Worm (Caenorhabditis elegans) whole organism, late embryonic: Measurements from ENCODE around the gene F23H12.10.

Experiments
- F13H6.1 ChIP-seq: sonication (generic microtip); optimal IDR thresholded peaks from 2 replicates; lab custom pipeline; 2016; ENCODE audit warnings: missing genetic modification characterization, missing compliant biosample characterization
- K02D7.2 ChIP-seq: sonication (generic microtip); optimal IDR thresholded peaks from 2 replicates; lab custom pipeline; 2017; ENCODE audit warnings: mild to moderate bottlenecking, missing genetic modification characterization, missing compliant biosample characterization
- K09A11.1 ChIP-seq: sonication (generic microtip); optimal IDR thresholded peaks from 2 replicates; lab custom pipeline; 2017; ENCODE audit warnings: antibody characterized with exemption, mild to moderate bottlenecking, missing genetic modification characterization, missing compliant biosample characterization; ENCODE audit not compliant: insufficient read depth
- ama-1 ChIP-seq: fragments of 150-350 bp; optimal IDR thresholded peaks from 2 replicates; lab custom pipeline; 2014
- ceh-14 ChIP-seq: sonication (generic microtip); optimal IDR thresholded peaks from 2 replicates; lab custom pipeline; 2016; ENCODE audit warnings: missing genotype, missing genetic modification characterization, missing compliant biosample characterization
- ceh-18 ChIP-seq: sonication (generic microtip); optimal IDR thresholded peaks from 2 replicates; lab custom pipeline; 2016; ENCODE audit warnings: missing genetic modification characterization, missing compliant biosample characterization
- ceh-19 ChIP-seq: fragments of 200-800 bp; sonication (Bioruptor generic); optimal IDR thresholded peaks from 2 replicates; lab custom pipeline; 2018; ENCODE audit warnings: mild to moderate bottlenecking, missing genetic modification characterization, missing compliant biosample characterization
- ceh-2 ChIP-seq: sonication (generic microtip); optimal IDR thresholded peaks from 2 replicates; lab custom pipeline; 2016; ENCODE audit warnings: missing genotype, missing genetic modification characterization, missing compliant biosample characterization
- ceh-31 ChIP-seq: sonication (generic microtip); optimal IDR thresholded peaks from 2 replicates; lab custom pipeline; 2016; ENCODE audit warnings: missing genetic modification characterization, missing compliant biosample characterization
- ceh-45 ChIP-seq: fragments of 200-800 bp; sonication (Bioruptor generic); IDR thresholded peaks from 2 replicates; pipeline ENCODE4 v1.3.6; 2022; ENCODE audit warnings: missing genetic modification reagents, missing genetic modification characterization, missing compliant biosample characterization
- ceh-48 ChIP-seq: sonication (generic microtip); optimal IDR thresholded peaks from 2 replicates; lab custom pipeline; 2016; ENCODE audit warnings: missing genetic modification characterization, inconsistent platforms, missing compliant biosample characterization
- ceh-6 ChIP-seq: fragments of 200-800 bp; sonication (Bioruptor generic); optimal IDR thresholded peaks from 2 replicates; lab custom pipeline; 2018; ENCODE audit warnings: mild to moderate bottlenecking, missing genetic modification characterization, missing compliant biosample characterization
- ceh-9 ChIP-seq: sonication (generic microtip); optimal IDR thresholded peaks from 2 replicates; lab custom pipeline; 2016; ENCODE audit warnings: mild to moderate bottlenecking, missing genetic modification characterization, inconsistent platforms, missing compliant biosample characterization
- che-1 ChIP-seq: sonication (generic microtip); optimal IDR thresholded peaks from 2 replicates; lab custom pipeline; 2016; ENCODE audit warnings: mild to moderate bottlenecking, missing genetic modification characterization, missing compliant biosample characterization
- fkh-10 ChIP-seq: fragments of 150-350 bp; optimal IDR thresholded peaks from 2 replicates; lab custom pipeline; 2014; ENCODE audit warnings: missing biosample characterization, missing genetic modification reagents, missing genetic modification characterization
- fkh-6 ChIP-seq: sonication (generic microtip); optimal IDR thresholded peaks from 2 replicates; lab custom pipeline; 2016; ENCODE audit warnings: missing genetic modification characterization, missing compliant biosample characterization
- gmeb-2 ChIP-seq: sonication (generic microtip); optimal IDR thresholded peaks from 2 replicates; lab custom pipeline; 2016; ENCODE audit warnings: missing genetic modification characterization, inconsistent platforms, missing compliant biosample characterization
- hlh-30 ChIP-seq: sonication (generic microtip); optimal IDR thresholded peaks from 2 replicates; lab custom pipeline; 2017; ENCODE audit warnings: antibody characterized with exemption, missing genetic modification characterization, missing compliant biosample characterization; ENCODE audit not compliant: insufficient read depth
- hlh-6 ChIP-seq: sonication (generic microtip); optimal IDR thresholded peaks from 2 replicates; lab custom pipeline; 2016; ENCODE audit warnings: missing genotype, missing genetic modification characterization, missing compliant biosample characterization
- lim-6 ChIP-seq: sonication (generic microtip); optimal IDR thresholded peaks from 2 replicates; lab custom pipeline; 2016; ENCODE audit warnings: missing genetic modification characterization, missing compliant biosample characterization
- madf-2 ChIP-seq: sonication (generic microtip); optimal IDR thresholded peaks from 2 replicates; lab custom pipeline; 2017; ENCODE audit warnings: missing genetic modification characterization, missing compliant biosample characterization
- mec-3 ChIP-seq: sonication (generic microtip); optimal IDR thresholded peaks from 2 replicates; lab custom pipeline; 2016; ENCODE audit warnings: borderline replicate concordance, missing genetic modification characterization, missing compliant biosample characterization
- nfya-1 ChIP-seq: sonication (generic microtip); optimal IDR thresholded peaks from 2 replicates; lab custom pipeline; 2017; ENCODE audit warnings: missing genetic modification characterization, mild to moderate bottlenecking, missing compliant biosample characterization, antibody characterized with exemption, moderate library complexity
- nhr-11 ChIP-seq: fragments of 150-350 bp; optimal IDR thresholded peaks from 2 replicates; lab custom pipeline; 2014; ENCODE audit warnings: missing biosample characterization, missing genetic modification characterization
- nhr-232 ChIP-seq: sonication (generic microtip); optimal IDR thresholded peaks from 2 replicates; lab custom pipeline; 2016; ENCODE audit warnings: missing genetic modification characterization, missing compliant biosample characterization
- npax-4 ChIP-seq: sonication (generic microtip); optimal IDR thresholded peaks from 2 replicates; lab custom pipeline; 2016; ENCODE audit warnings: missing genetic modification characterization, missing compliant biosample characterization
- pat-9 ChIP-seq: fragments of 200-800 bp; sonication (Bioruptor generic); optimal IDR thresholded peaks from 2 replicates; lab custom pipeline; 2018; ENCODE audit warnings: mild to moderate bottlenecking, missing genetic modification characterization, moderate library complexity, missing compliant biosample characterization
- pax-1 ChIP-seq: fragments of 150-350 bp; optimal IDR thresholded peaks from 2 replicates; lab custom pipeline; 2014; ENCODE audit warnings: missing biosample characterization, missing genetic modification characterization
- pha-2 ChIP-seq: sonication (generic microtip); optimal IDR thresholded peaks from 2 replicates; lab custom pipeline; 2017; ENCODE audit warnings: mild to moderate bottlenecking, missing genetic modification characterization, missing compliant biosample characterization
- pqm-1 ChIP-seq: sonication (generic microtip); optimal IDR thresholded peaks from 2 replicates; lab custom pipeline; 2016; ENCODE audit warnings: missing genetic modification characterization, missing compliant biosample characterization
- pros-1 ChIP-seq: fragments of 150-350 bp; optimal IDR thresholded peaks from 2 replicates; lab custom pipeline; 2014; ENCODE audit warnings: missing biosample characterization, missing genetic modification reagents, missing genetic modification characterization
- ref-2 ChIP-seq: sonication (generic microtip); optimal IDR thresholded peaks from 2 replicates; lab custom pipeline; 2016; ENCODE audit warnings: missing genetic modification characterization, missing compliant biosample characterization
- rnt-1 ChIP-seq: sonication (generic microtip); optimal IDR thresholded peaks from 2 replicates; lab custom pipeline; 2016; ENCODE audit warnings: missing genetic modification characterization, missing compliant biosample characterization
- sdc-2 ChIP-seq: sonication (generic microtip); optimal IDR thresholded peaks from 2 replicates; lab custom pipeline; 2016; ENCODE audit warnings: missing genotype, missing genetic modification characterization, missing compliant biosample characterization
- sox-2 ChIP-seq: fragments of 200-800 bp; sonication (Bioruptor generic); IDR thresholded peaks from 2 replicates; pipeline ENCODE4 v1.3.6; 2022; ENCODE audit warnings: missing genetic modification reagents, missing genetic modification characterization, missing compliant biosample characterization
- syd-9 ChIP-seq: sonication (generic microtip); optimal IDR thresholded peaks from 2 replicates; lab custom pipeline; 2016; ENCODE audit warnings: mild to moderate bottlenecking, missing genetic modification characterization, moderate library complexity, missing compliant biosample characterization
- tbx-2 ChIP-seq: sonication (generic microtip); optimal IDR thresholded peaks from 2 replicates; lab custom pipeline; 2016; ENCODE audit warnings: missing genetic modification characterization, missing compliant biosample characterization
- tbx-7 ChIP-seq: sonication (generic microtip); optimal IDR thresholded peaks from 2 replicates; lab custom pipeline; 2016; ENCODE audit warnings: missing genotype, missing genetic modification characterization, missing compliant biosample characterization
- unc-3 ChIP-seq, 2 experiments: fragments of 200-800 bp in 1 of 2; sonication (Bioruptor generic) in 1 of 2; sonication (generic microtip) in 1 of 2; conservative IDR thresholded peaks in 1 of 2; optimal IDR thresholded peaks in 1 of 2; 2 replicates each; pipeline versions ENCODE4 v1.3.6 to Lab custom; 2016 to 2022; ENCODE audit warnings: missing compliant biosample characterization in 2 of 2, missing genetic modification characterization in 2 of 2, missing genetic modification reagents in 1 of 2

Gene F23H12.10

ce11 chrV:12410416-12411001 is 36.4 kb upstream of the F23H12.10 start, which contains the start of gene hrg-2:
TSS of gene hrg-2 (minus strand) at chrV:12410513.
- TF ChIP-seq ceh-31 (tag; lab: Kevin White, UChicago) (no peak), nhr-11 (tag; lab: Kevin White, UChicago) (no peak), pros-1 (tag; lab: Kevin White, UChicago) (no peak), madf-2 (tag; lab: Kevin White, UChicago) (no peak), unc-3 (GFP tag; conservative IDR thresholded peaks at IDR 0.05; lab: Robert Waterston, UW) (no peak), unc-3 (tag; optimal IDR thresholded peaks at IDR 0.05; lab: Kevin White, UChicago) (no peak), tbx-7 (no peak), ceh-2 (no peak), ceh-48 (tag; lab: Kevin White, UChicago) (no peak), pha-2 (tag; lab: Kevin White, UChicago) (no peak), fkh-6 (tag; lab: Kevin White, UChicago) (no peak), sdc-2 (no peak), hlh-6 (tag; lab: Kevin White, UChicago) (no peak), nhr-232 (tag; lab: Kevin White, UChicago) (no peak), npax-4 (tag; lab: Kevin White, UChicago) (no peak), K09A11.1 (tag; lab: Kevin White, UChicago) (no peak), ceh-6 (no peak), ceh-19 (GFP tag; lab: Kevin White, UChicago) (no peak), rnt-1 (tag; lab: Kevin White, UChicago) (no peak), pat-9 (no peak), pqm-1 (tag; lab: Kevin White, UChicago) (no peak)
- TF ChIP-seq, all 69 proteins: peak for 0

DNA sequence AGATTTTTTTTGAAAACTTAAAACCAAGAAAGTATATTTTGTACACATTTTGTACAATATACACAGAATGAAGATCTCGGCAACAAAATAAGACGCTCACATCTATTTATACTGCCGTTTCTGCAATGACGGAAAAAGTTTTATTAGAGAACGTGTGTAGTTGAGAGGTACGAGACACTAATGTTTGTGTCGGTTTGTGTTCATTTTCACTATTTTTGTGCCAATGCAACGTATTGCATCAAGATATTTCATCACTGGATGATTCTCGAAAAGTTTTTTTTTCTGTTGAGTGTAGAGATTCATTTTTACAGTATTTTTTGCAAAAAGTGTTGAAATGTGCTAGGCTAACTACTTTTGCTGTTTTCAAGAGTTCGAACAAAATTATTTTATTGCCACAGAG is 34.9 kb upstream of the F23H12.10 start:
- TF ChIP-seq gmeb-2 (tag; lab: Kevin White, UChicago): no peak
- TF ChIP-seq sox-2 (GFP tag; lab: Robert Waterston, UW): no peak
- TF ChIP-seq ref-2: no peak

DNA sequence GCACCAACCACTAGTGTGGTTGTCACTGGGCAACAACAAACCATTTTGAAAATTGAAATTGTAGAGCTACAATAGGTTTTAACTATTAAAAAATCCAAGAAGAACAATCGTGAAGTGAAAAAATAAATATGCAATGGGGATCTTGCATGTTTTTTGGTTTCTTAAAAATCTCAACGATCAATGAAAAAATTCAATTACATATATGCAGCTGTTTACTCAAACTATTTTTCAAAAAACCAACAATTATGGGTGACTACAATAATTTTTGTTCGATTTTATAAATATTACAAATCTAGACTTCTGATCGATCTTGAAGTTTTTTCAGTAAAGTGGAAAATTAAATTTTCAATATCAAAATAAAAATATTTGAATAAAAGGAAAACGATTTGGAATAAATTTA is 34.5 kb upstream of the F23H12.10 start, which contains the start of gene cdr-4:
cdr-4 (minus strand) TSS at position 101 of the 400 bp plus-strand sequence.
- TF ChIP-seq tbx-2 (tag; lab: Kevin White, UChicago) (no peak), ceh-9 (no peak), pros-1 (tag; lab: Kevin White, UChicago) (no peak), syd-9 (tag; lab: Kevin White, UChicago) (no peak), ceh-14 (tag; lab: Kevin White, UChicago) (no peak), F13H6.1 (tag; lab: Kevin White, UChicago) (no peak), nfya-1 (no peak), ama-1 (lab: Kevin White, UChicago) (no peak), ceh-18 (no peak)

DNA sequence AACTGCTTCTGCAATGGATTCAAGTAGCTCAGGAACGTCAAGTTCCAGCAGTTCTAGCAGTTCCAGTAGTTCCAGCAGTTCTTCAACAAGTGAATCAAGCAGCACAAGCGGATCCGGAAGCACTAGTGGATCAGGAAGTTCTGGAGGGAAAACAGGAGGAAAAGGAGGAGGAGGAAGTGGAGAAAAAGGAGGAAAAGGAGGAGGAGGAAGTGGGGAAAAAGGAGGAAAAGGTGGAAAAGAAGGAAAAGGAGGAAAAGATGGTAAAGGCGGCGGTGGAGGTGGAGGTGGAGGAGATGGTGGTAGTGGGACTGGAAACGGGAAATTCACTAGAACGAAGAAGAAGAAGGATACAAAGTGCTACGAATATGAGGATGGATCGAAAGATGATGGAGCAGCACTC is 32.5 kb upstream of the F23H12.10 start:
- TF ChIP-seq npax-4 (tag; lab: Kevin White, UChicago) (no peak), ref-2 (no peak), K02D7.2 (tag; lab: Kevin White, UChicago) (no peak), nhr-11 (tag; lab: Kevin White, UChicago) (no peak), ceh-6 (no peak), ceh-48 (tag; lab: Kevin White, UChicago) (no peak), mec-3 (tag; lab: Kevin White, UChicago) (no peak), rnt-1 (tag; lab: Kevin White, UChicago) (no peak), lim-6 (no peak), F13H6.1 (tag; lab: Kevin White, UChicago) (no peak), ceh-45 (GFP tag; lab: Robert Waterston, UW) (no peak), che-1 (tag; lab: Kevin White, UChicago) (no peak), ceh-14 (tag; lab: Kevin White, UChicago) (no peak), nfya-1 (no peak), fkh-10 (GFP tag; lab: Kevin White, UChicago) (no peak), pqm-1 (tag; lab: Kevin White, UChicago) (no peak), pax-1 (tag; lab: Kevin White, UChicago) (no peak), hlh-30 (tag; lab: Kevin White, UChicago) (no peak)
